Fruit fly (Drosophila melanogaster): ENCODE results near the gene CG31674.

The CG31674 gene

DNA sequence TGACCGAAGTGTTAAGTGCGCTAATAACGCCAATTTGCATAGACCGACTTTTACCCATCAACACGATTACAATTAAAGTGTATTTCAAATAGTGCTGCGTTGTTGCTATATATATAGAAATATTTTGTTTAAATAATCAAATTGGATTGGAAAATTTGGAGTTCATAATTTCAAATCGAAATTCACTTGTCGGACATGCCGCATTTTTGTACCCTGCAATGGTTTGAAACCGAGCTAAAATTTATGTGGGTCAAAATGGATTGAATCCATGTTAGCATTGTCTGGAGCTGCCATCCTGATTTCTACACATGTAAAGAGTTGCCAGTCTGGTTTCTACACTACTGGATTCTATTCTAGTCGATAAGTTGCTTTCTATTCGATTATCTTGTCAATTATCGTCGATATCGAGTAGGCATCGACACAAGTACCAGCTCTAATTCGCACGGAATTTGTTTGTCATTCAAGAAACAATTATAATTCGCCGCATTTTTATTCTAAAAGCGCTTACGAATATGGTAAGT, 43.7 kb upstream of the CG31674 start, which contains the start of gene Pomp (continued):
- TF ChIP-seq CG6175 (GFP tag; IDR thresholded peaks at IDR 0.05) (peak; percentile 83), CG30431 (GFP tag; optimal IDR thresholded peaks at IDR 0.05) (peak; percentile 72), eve (GFP tag; optimal IDR thresholded peaks at IDR 0.05) (no peak), hth (optimal IDR thresholded peaks at IDR 0.05) (no peak), sc (optimal IDR thresholded peaks at IDR 0.05) (no peak), sc (GFP tag; optimal IDR thresholded peaks at IDR 0.05) (peak; percentile 35), CrebB (tag; optimal IDR thresholded peaks at IDR 0.05) (peak; percentile 69), CG9437 (GFP tag; optimal IDR thresholded peaks at IDR 0.05) (peak; percentile 56), schlank (tag; optimal IDR thresholded peaks at IDR 0.05) (peak; percentile 62), jing (GFP tag; optimal IDR thresholded peaks at IDR 0.05) (no peak), nerfin-1 (tag; optimal IDR thresholded peaks at IDR 0.05) (peak; percentile 58), Adf1 (GFP tag; IDR thresholded peaks at IDR 0.05) (peak; percentile 42), CG17359 (tag; optimal IDR thresholded peaks at IDR 0.05) (peak; percentile 91), CG16813 (GFP tag; IDR thresholded peaks at IDR 0.05; ENCODE audit: partially characterized antibody) (peak; percentile 66), pita (GFP tag; optimal IDR thresholded peaks at IDR 0.05) (peak; percentile 95), CG15073 (GFP tag; optimal IDR thresholded peaks at IDR 0.05) (peak; percentile 23), danr (GFP tag; IDR thresholded peaks at IDR 0.05) (peak; percentile 77; the same call in 1 of the 2 replicates), tll (GFP tag; optimal IDR thresholded peaks at IDR 0.05) (no peak), gsb (GFP tag; IDR thresholded peaks at IDR 0.05) (peak; percentile 69), slbo (GFP tag; IDR thresholded peaks at IDR 0.05) (peak; percentile 90), CG11456 (GFP tag; IDR thresholded peaks at IDR 0.05) (peak; percentile 90), CG14667 (GFP tag; IDR thresholded peaks at IDR 0.05) (peak; percentile 82), Dp (GFP tag; optimal IDR thresholded peaks at IDR 0.05) (peak; percentile 48), CG4707 (GFP tag; optimal IDR thresholded peaks at IDR 0.05) (peak; percentile 37), CG16815 (GFP tag; optimal IDR thresholded peaks at IDR 0.05) (peak; percentile 70), CG13296 (GFP tag; optimal IDR thresholded peaks at IDR 0.05) (peak; percentile 80), salm (tag; optimal IDR thresholded peaks at IDR 0.05) (peak; percentile 73), gt (GFP tag; IDR thresholded peaks at IDR 0.05) (peak; percentile 64), Lim3 (GFP tag; IDR thresholded peaks at IDR 0.05) (peak; percentile 48; the same call in 1 of the 2 replicates), CG18599 (GFP tag; optimal IDR thresholded peaks at IDR 0.05) (peak; percentile 92), CG7745 (tag; optimal IDR thresholded peaks at IDR 0.05) (no peak), Hmx (GFP tag; optimal IDR thresholded peaks at IDR 0.05) (no peak), CG15514 (GFP tag; optimal IDR thresholded peaks at IDR 0.05) (peak; percentile 88), pum (GFP tag; optimal IDR thresholded peaks at IDR 0.05) (peak; percentile 47), Dref (GFP tag; IDR thresholded peaks at IDR 0.05) (peak; percentile 95), CG14710 (tag; optimal IDR thresholded peaks at IDR 0.05) (peak; percentile 84), az2 (GFP tag; optimal IDR thresholded peaks at IDR 0.05) (peak; percentile 85), Nf-YB (GFP tag; optimal IDR thresholded peaks at IDR 0.05) (peak; percentile 61), Lpt (GFP tag; optimal IDR thresholded peaks at IDR 0.05) (no peak), Fer2 (tag; optimal IDR thresholded peaks at IDR 0.05) (peak; percentile 18), crc (GFP tag; optimal IDR thresholded peaks at IDR 0.05) (peak; percentile 39), Asciz (GFP tag; optimal IDR thresholded peaks at IDR 0.05) (peak; percentile 86), CG30403 (GFP tag; optimal IDR thresholded peaks at IDR 0.05) (peak; percentile 86), dm (GFP tag; optimal IDR thresholded peaks at IDR 0.05) (no peak), bsh (GFP tag; optimal IDR thresholded peaks at IDR 0.05) (peak in 1 of 2 experiments; percentile 81), aop (GFP tag; IDR thresholded peaks at IDR 0.05) (0 out of 2 replicates have a peak, but pooled peaks have one; percentile 62), zfh1 (GFP tag; IDR thresholded peaks at IDR 0.05) (peak; percentile 92), HLH54F (GFP tag; optimal IDR thresholded peaks at IDR 0.05) (peak; percentile 62), exex (tag; optimal IDR thresholded peaks at IDR 0.05) (peak; percentile 60), ERR (GFP tag; optimal IDR thresholded peaks at IDR 0.05) (peak; percentile 25), CG11093 (GFP tag; IDR thresholded peaks at IDR 0.05) (peak; percentile 81)

Data from whole organism, embryonic.